Fruit fly (Drosophila melanogaster) whole organism, adult: ENCODE results near the gene CG5906.

Experiments used
- CG11617 ChIP-seq: fragments of 200-800 bp; sonication (Bioruptor generic); optimal IDR thresholded peaks from 2 replicates; lab custom pipeline; 2017; ENCODE audit warnings: mild to moderate bottlenecking, missing biosample characterization, missing genetic modification reagents, missing genetic modification characterization
- CG12768 ChIP-seq: fragments of 200-800 bp; sonication (Bioruptor generic); optimal IDR thresholded peaks from 2 replicates; lab custom pipeline; 2017; ENCODE audit warnings: missing biosample characterization, missing genetic modification characterization, mild to moderate bottlenecking, moderate library complexity, missing genetic modification reagents
- CG14711 ChIP-seq: fragments of 200-800 bp; sonication (Bioruptor generic); optimal IDR thresholded peaks from 2 replicates; lab custom pipeline; 2018; ENCODE audit warnings: missing biosample characterization, mild to moderate bottlenecking, missing genetic modification characterization, moderate library complexity
- CG1620 ChIP-seq: fragments of 200-800 bp; sonication (Bioruptor generic); optimal IDR thresholded peaks from 2 replicates; lab custom pipeline; 2016; ENCODE audit warnings: missing biosample characterization, missing genetic modification characterization
- CG33017 ChIP-seq: fragments of 200-800 bp; sonication (Bioruptor generic); optimal IDR thresholded peaks from 2 replicates; lab custom pipeline; 2018; ENCODE audit warnings: missing biosample characterization, mild to moderate bottlenecking, missing genetic modification characterization, moderate library complexity
- CG5204 ChIP-seq: fragments of 200-800 bp; sonication (Bioruptor generic); optimal IDR thresholded peaks from 2 replicates; lab custom pipeline; 2016; ENCODE audit warnings: missing biosample characterization, missing genetic modification characterization
- CG7045 ChIP-seq: fragments of 200-800 bp; sonication (Bioruptor generic); optimal IDR thresholded peaks from 2 replicates; lab custom pipeline; 2017; ENCODE audit warnings: missing biosample characterization, mild to moderate bottlenecking, missing genetic modification characterization
- CG7101 ChIP-seq: fragments of 200-800 bp; sonication (Bioruptor generic); optimal IDR thresholded peaks from 2 replicates; lab custom pipeline; 2018; ENCODE audit warnings: missing biosample characterization, mild to moderate bottlenecking, missing genetic modification characterization, moderate library complexity
- Clk ChIP-seq: fragments of 200-800 bp; sonication (Bioruptor generic); optimal IDR thresholded peaks from 2 replicates; lab custom pipeline; 2017; ENCODE audit warnings: missing biosample characterization, missing genetic modification characterization
- Crg-1 ChIP-seq: fragments of 200-800 bp; sonication (Bioruptor generic); optimal IDR thresholded peaks from 2 replicates; lab custom pipeline; 2016; ENCODE audit warnings: missing biosample characterization, missing genetic modification characterization
- Mnt ChIP-seq: fragments of 200-800 bp; sonication (Bioruptor generic); optimal IDR thresholded peaks from 2 replicates; lab custom pipeline; 2016; ENCODE audit warnings: missing biosample characterization, mild to moderate bottlenecking, missing genetic modification characterization
- bab1 ChIP-seq: fragments of 200-800 bp; sonication (Bioruptor generic); optimal IDR thresholded peaks from 3 replicates; lab custom pipeline; 2019; ENCODE audit warnings: missing biosample characterization, mild to moderate bottlenecking, missing genetic modification characterization, moderate library complexity
- cic ChIP-seq: fragments of 200-800 bp; sonication (Bioruptor generic); optimal IDR thresholded peaks from 2 replicates; lab custom pipeline; 2017; ENCODE audit warnings: missing biosample characterization, mild to moderate bottlenecking, missing genetic modification characterization, moderate library complexity
- cnc ChIP-seq, 2 experiments: fragments of >200 bp; optimal IDR thresholded peaks; 2 replicates each; lab custom pipeline; 2017
- kay ChIP-seq: fragments of 200-800 bp; sonication (Bioruptor generic); peaks from one replicate; lab custom pipeline; 2016; ENCODE audit warnings: missing biosample characterization, missing genetic modification characterization, borderline replicate concordance
- ovo ChIP-seq: fragments of 200-800 bp; sonication (Bioruptor generic); optimal IDR thresholded peaks from 2 replicates; lab custom pipeline; 2016; ENCODE audit warnings: missing biosample characterization, missing genetic modification characterization
- pad ChIP-seq: fragments of 200-800 bp; sonication (Bioruptor generic); optimal IDR thresholded peaks from 3 replicates; lab custom pipeline; 2017; ENCODE audit warnings: missing biosample characterization, missing genetic modification characterization, mild to moderate bottlenecking, moderate library complexity, missing genetic modification reagents
- tj ChIP-seq: fragments of 200-800 bp; sonication (Bioruptor generic); optimal IDR thresholded peaks from 3 replicates; lab custom pipeline; 2017; ENCODE audit warnings: missing biosample characterization, mild to moderate bottlenecking, missing genetic modification characterization, moderate library complexity
- toe ChIP-seq: fragments of 200-800 bp; sonication (Bioruptor generic); optimal IDR thresholded peaks from 2 replicates; lab custom pipeline; 2016; ENCODE audit warnings: missing biosample characterization, missing genetic modification characterization

Gene CG5906

DNA sequence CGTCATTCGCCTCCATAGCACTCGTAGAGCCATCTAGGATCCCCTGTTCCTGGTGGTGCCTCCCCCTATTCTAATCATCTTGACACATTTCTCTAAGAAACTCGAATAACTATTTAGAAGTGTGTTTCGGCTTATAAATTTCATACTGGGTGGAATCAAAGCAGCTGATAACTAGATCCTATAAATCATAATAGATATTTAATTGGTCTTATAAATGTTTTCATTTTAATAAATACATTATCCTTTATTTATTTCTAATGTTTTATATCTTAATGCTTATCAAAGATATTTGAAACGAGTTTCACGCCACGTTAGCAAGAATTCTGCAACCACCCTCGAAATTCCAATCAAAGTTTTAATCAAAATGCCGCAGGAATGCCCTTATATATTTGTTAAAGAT, at the start of gene CG5906:
CG5906 (minus strand) TSS at position 101 of the 400 bp plus-strand sequence.
- TF ChIP-seq Mnt (GFP tag; lab: Kevin White, UChicago), result no peak
- TF ChIP-seq CG12768, result no peak
- TF ChIP-seq tj, result no peak
- no peak for TF ChIP-seq toe (GFP tag; lab: Kevin White, UChicago)
- no peak for TF ChIP-seq cic
- TF ChIP-seq cnc (optimal IDR thresholded peaks at IDR 0.05; lab: Kevin White, UChicago), result no peak

DNA sequence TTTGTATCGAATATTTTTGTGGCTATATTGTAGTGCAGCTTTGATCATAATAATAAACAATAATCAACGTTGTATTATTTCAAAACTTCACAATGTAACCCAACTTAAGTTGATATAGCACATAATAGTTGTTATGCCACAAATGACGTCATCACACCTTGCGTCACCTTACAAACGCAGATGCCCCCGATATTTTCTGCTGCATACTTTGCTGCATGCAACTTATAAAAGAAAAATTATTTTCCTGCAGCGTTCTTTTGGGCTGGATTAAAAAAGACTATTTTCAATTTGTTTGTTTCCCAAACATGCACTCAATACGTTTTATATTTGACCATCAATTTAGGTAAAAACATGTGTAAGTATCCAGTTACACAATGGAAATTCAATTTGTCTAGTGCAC, 47.1 kb upstream of the CG5906 start:
- TF ChIP-seq Crg-1 (no peak), Mnt (GFP tag; lab: Kevin White, UChicago) (no peak), CG7045 (GFP tag; lab: Kevin White, UChicago) (no peak)

dm6 chr3L:11896756-11897155, 25.7 kb upstream of the CG5906 start:
- TF ChIP-seq CG7101 (tag; lab: Kevin White, UChicago) (no peak), cic (no peak), tj (no peak), CG7045 (GFP tag; lab: Kevin White, UChicago) (peak; percentile 17), CG14711 (tag; lab: Kevin White, UChicago) (no peak), toe (GFP tag; lab: Kevin White, UChicago) (no peak)

- TF ChIP-seq cic (no peak), cnc (optimal IDR thresholded peaks at IDR 0.05; lab: Kevin White, UChicago) (no peak), CG7045 (GFP tag; lab: Kevin White, UChicago) (no peak), CG14711 (tag; lab: Kevin White, UChicago) (no peak), Mnt (GFP tag; lab: Kevin White, UChicago) (no peak), Crg-1 (no peak), toe (GFP tag; lab: Kevin White, UChicago) (no peak), CG11617 (no peak)
Measured at dm6 chr3L:11892766-11893165, 21.7 kb upstream of the CG5906 start.

- TF ChIP-seq cic (no peak), CG5204 (no peak)
Measured at dm6 chr3L:11888910-11889309, 17.8 kb upstream of the CG5906 start, which contains the start of gene CG5897. Gene CG5897 (minus strand): TSS chr3L:11889010.

DNA sequence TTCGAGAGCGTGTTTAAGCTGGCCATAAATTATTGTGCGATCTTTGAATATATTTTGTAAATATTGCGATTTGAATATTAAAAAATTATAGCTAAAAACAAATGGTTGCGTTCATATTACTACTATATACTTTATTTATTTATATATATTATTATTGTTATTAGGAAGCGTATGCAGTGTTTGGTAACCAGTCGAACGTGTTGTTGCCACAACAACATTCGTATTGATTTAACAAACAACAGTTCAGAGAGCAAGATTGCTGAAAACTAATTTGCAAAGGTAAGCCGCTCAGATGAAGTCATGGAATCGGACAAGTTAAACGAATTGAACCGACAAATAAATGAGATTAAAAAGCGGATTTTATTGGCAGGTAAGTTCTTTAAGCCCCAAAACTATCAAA, 10.0 kb upstream of the CG5906 start, which contains the start of gene CCDC151:
CCDC151 (plus strand) TSS at position 301 of the 400 bp plus-strand sequence.
- no peak for TF ChIP-seq pad (GFP tag; lab: Kevin White, UChicago)
- no peak for TF ChIP-seq CG5204
- TF ChIP-seq cic, result no peak
- no peak for TF ChIP-seq CG1620
- no peak for TF ChIP-seq CG11617
- no peak for TF ChIP-seq cnc (optimal IDR thresholded peaks at IDR 0.05; lab: Kevin White, UChicago)
- TF ChIP-seq CG33017 (tag; lab: Kevin White, UChicago), result no peak
- TF ChIP-seq tj, result no peak
- TF ChIP-seq Clk (GFP tag; lab: Kevin White, UChicago), result no peak
- no peak for TF ChIP-seq ovo (GFP tag; lab: Kevin White, UChicago)
- no peak for TF ChIP-seq Crg-1

DNA sequence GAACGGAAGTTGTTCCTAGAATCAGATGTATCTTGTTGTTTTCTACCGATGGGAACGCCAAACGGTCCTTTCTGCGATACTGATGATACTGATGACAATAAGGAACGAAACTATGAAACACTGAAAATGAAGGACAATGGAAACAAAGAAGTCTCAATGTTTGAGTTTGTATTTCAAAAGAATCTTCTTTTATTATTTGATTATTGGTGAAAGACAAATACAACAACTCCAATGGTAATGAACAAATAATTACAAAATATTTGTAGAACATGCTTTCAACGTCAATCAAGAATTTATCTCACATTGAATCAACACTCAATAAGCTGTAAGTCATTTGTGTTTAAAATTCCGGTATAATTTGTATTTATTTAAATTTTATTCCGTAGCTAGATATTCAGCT, 7.7 kb upstream of the CG5906 start, which contains the start of gene Sprn:
Sprn (plus strand) TSS at position 301 of the 400 bp plus-strand sequence.
- no peak for TF ChIP-seq Clk (GFP tag; lab: Kevin White, UChicago)
- TF ChIP-seq CG11617, result no peak
- TF ChIP-seq bab1 (GFP tag; lab: Kevin White, UChicago), result no peak
- TF ChIP-seq CG14711 (tag; lab: Kevin White, UChicago), result no peak
- TF ChIP-seq CG7045 (GFP tag; lab: Kevin White, UChicago), result no peak
- TF ChIP-seq CG5204, result no peak
- no peak for TF ChIP-seq ovo (GFP tag; lab: Kevin White, UChicago)
- TF ChIP-seq kay (GFP tag; lab: Kevin White, UChicago), result no peak
- TF ChIP-seq tj, result no peak

dm6 chr3L:11876036-11876435, 4.9 kb upstream of the CG5906 start:
- TF ChIP-seq pad (GFP tag; lab: Kevin White, UChicago) (no peak), cnc (optimal IDR thresholded peaks at IDR 0.05; lab: Kevin White, UChicago) (no peak), Crg-1 (no peak), Clk (GFP tag; lab: Kevin White, UChicago) (no peak), ovo (GFP tag; lab: Kevin White, UChicago) (no peak), cic (no peak), CG1620 (no peak)

- no peak for TF ChIP-seq pad (GFP tag; lab: Kevin White, UChicago)
Measured at dm6 chr3L:11874758-11875157, 3.7 kb upstream of the CG5906 start.
